Worm (Caenorhabditis elegans) whole organism, L1 larva: ENCODE data around the gene H10E21.5.

Experiments
- elt-2 ChIP-seq: sonication (generic microtip); optimal IDR thresholded peaks from 2 replicates; lab custom pipeline; 2016; ENCODE audit warnings: missing genetic modification characterization, mild to moderate bottlenecking, inconsistent platforms, missing compliant biosample characterization, missing genetic modification reagents
- nhr-84 ChIP-seq: sonication (generic microtip); optimal IDR thresholded peaks from 2 replicates; lab custom pipeline; 2017; ENCODE audit warnings: missing biosample characterization, missing genetic modification characterization

Gene H10E21.5

ce11 chrIII:2919-3371 lies 20.8 kb downstream of the H10E21.5 start, which contains the start of the genes fbxa-6, cTel54X.2 and npr-30:
TSS of gene fbxa-6 (minus strand) at chrIII:3097.
TSS of gene cTel54X.2 (plus strand) at chrIII:3278.
TSS of gene npr-30 (plus strand) at chrIII:3321.
- TF ChIP-seq nhr-84 (tag; lab: Kevin White, UChicago) (no peak), elt-2 (tag; lab: Kevin White, UChicago) (peak; percentile 21)
